Worm (Caenorhabditis elegans): Measurements from ENCODE around the gene spe-26.

Gene spe-26

DNA sequence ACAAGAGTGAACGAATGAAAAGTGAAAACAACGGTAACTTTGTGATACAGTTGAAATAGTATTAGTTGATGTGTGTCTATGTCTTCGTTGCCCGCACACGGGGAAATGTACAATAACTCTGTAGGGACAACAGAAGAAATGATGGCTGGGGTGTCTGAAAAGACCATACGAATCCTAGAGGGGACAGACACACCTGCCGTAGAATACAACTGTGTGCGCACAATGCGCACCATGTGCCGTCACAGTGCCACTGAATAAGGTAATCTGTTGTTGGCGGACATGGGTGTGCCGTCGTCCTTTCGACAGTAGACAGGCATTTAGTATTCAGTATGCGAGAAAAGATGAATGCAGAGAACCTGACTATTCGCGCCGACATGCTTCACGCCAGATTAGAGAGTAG is 29.5 kb upstream of the spe-26 start:
- peak; percentile 17 for TF ChIP-seq hlh-30 (tag; optimal IDR thresholded peaks at IDR 0.05; ENCODE audit: insufficient read depth)
- TF ChIP-seq dve-1 (tag; optimal IDR thresholded peaks at IDR 0.05; ENCODE audit: insufficient read depth): peak; percentile 10
- TF ChIP-seq nhr-28 (tag; optimal IDR thresholded peaks at IDR 0.05): peak; percentile 49
- TF ChIP-seq ceh-44 (GFP tag; IDR thresholded peaks at IDR 0.05): no peak
- no peak for TF ChIP-seq fkh-10 (GFP tag; optimal IDR thresholded peaks at IDR 0.05)
- TF ChIP-seq mxl-3 (GFP tag; optimal IDR thresholded peaks at IDR 0.05): peak; percentile 70
- TF ChIP-seq aha-1 (tag): peak; percentile 84
- TF ChIP-seq mes-2 (tag; optimal IDR thresholded peaks at IDR 0.05; ENCODE audit: poor library complexity, severe bottlenecking): peak; percentile 28

ce11 chrIV:10420440-10420839 is 28.7 kb upstream of the spe-26 start:
- TF ChIP-seq duxl-1 (tag; optimal IDR thresholded peaks at IDR 0.05; ENCODE audit: poor library complexity): no peak
- TF ChIP-seq nhr-48 (tag; optimal IDR thresholded peaks at IDR 0.05): no peak
- no peak for TF ChIP-seq vab-7 (GFP tag; IDR thresholded peaks at IDR 0.05)
- TF ChIP-seq nhr-102 (tag; optimal IDR thresholded peaks at IDR 0.05): no peak
- TF ChIP-seq nhr-76 (tag; optimal IDR thresholded peaks at IDR 0.05): no peak
- TF ChIP-seq lin-13 (GFP tag; optimal IDR thresholded peaks at IDR 0.05): no peak
- no peak for TF ChIP-seq Y105C5A.15 (GFP tag; IDR thresholded peaks at IDR 0.05)
- TF ChIP-seq dmd-9 (GFP tag; IDR thresholded peaks at IDR 0.05): no peak
- TF ChIP-seq zfp-3 (GFP tag; conservative IDR thresholded peaks at IDR 0.05): no peak
- TF ChIP-seq Y5F2A.4 (GFP tag; optimal IDR thresholded peaks at IDR 0.05): no peak
- no peak for TF ChIP-seq nhr-41 (GFP tag; IDR thresholded peaks at IDR 0.05)
- no peak for TF ChIP-seq nhr-42 (GFP tag; IDR thresholded peaks at IDR 0.05)
- TF ChIP-seq ceh-28 (tag; optimal IDR thresholded peaks at IDR 0.05): no peak
- TF ChIP-seq ceh-44 (GFP tag; IDR thresholded peaks at IDR 0.05): no peak
- no peak for TF ChIP-seq snpc-1.2 (GFP tag; IDR thresholded peaks at IDR 0.05)
- no peak for TF ChIP-seq skn-1 (tag; optimal IDR thresholded peaks at IDR 0.05)
- TF ChIP-seq zfp-2 (tag; optimal IDR thresholded peaks at IDR 0.05): no peak
- TF ChIP-seq nhr-11 (tag; optimal IDR thresholded peaks at IDR 0.05): no peak
- no peak for TF ChIP-seq tag-97 (GFP tag; IDR thresholded peaks at IDR 0.05)
- no peak for TF ChIP-seq dpl-1 (GFP tag; optimal IDR thresholded peaks at IDR 0.05)
- peak; percentile 67 for TF ChIP-seq nhr-28 (tag; optimal IDR thresholded peaks at IDR 0.05)
- no peak for TF ChIP-seq egl-43 (GFP tag; IDR thresholded peaks at IDR 0.05)
- no peak for TF ChIP-seq mxl-2 (GFP tag; conservative IDR thresholded peaks at IDR 0.05)
- TF ChIP-seq jun-1 (tag; optimal IDR thresholded peaks at IDR 0.05): no peak
- TF ChIP-seq daf-16 (GFP tag; optimal IDR thresholded peaks at IDR 0.05): no peak
- TF ChIP-seq daf-16 (tag; optimal IDR thresholded peaks at IDR 0.05): peak; percentile 76
- TF ChIP-seq ceh-20 (GFP tag; IDR thresholded peaks at IDR 0.05): no peak
- TF ChIP-seq daf-8 (GFP tag; IDR thresholded peaks at IDR 0.05): no peak
- TF ChIP-seq aha-1 (tag): no peak
- TF ChIP-seq mes-2 (tag; optimal IDR thresholded peaks at IDR 0.05; ENCODE audit: poor library complexity, severe bottlenecking): no peak
- TF ChIP-seq D1046.2 (GFP tag; IDR thresholded peaks at IDR 0.05): no peak
- TF ChIP-seq attf-4 (tag; optimal IDR thresholded peaks at IDR 0.05): no peak
- no peak for TF ChIP-seq tra-1 (GFP tag; IDR thresholded peaks at IDR 0.05)
- no peak for TF ChIP-seq gei-8 (GFP tag; optimal IDR thresholded peaks at IDR 0.05)
- TF ChIP-seq F10B5.3 (tag; optimal IDR thresholded peaks at IDR 0.05): no peak
- no peak for TF ChIP-seq hlh-30 (tag; optimal IDR thresholded peaks at IDR 0.05; ENCODE audit: insufficient read depth)
- no peak for TF ChIP-seq ces-1 (GFP tag; optimal IDR thresholded peaks at IDR 0.05)
- TF ChIP-seq zip-11 (GFP tag; IDR thresholded peaks at IDR 0.05): no peak
- TF ChIP-seq spr-1 (tag; optimal IDR thresholded peaks at IDR 0.05): no peak
- TF ChIP-seq php-3 (GFP tag; IDR thresholded peaks at IDR 0.05): peak; percentile 71
- no peak for TF ChIP-seq dmd-8 (GFP tag; IDR thresholded peaks at IDR 0.05)
- TF ChIP-seq lin-29 (GFP tag; IDR thresholded peaks at IDR 0.05): no peak
- TF ChIP-seq mxl-3 (GFP tag; optimal IDR thresholded peaks at IDR 0.05): peak; percentile 36
- TF ChIP-seq nhr-6 (tag; optimal IDR thresholded peaks at IDR 0.05): peak; percentile 1
- TF ChIP-seq T26A8.4 (GFP tag; IDR thresholded peaks at IDR 0.05): no peak
- no peak for TF ChIP-seq lsy-2 (tag; optimal IDR thresholded peaks at IDR 0.05)
- no peak for TF ChIP-seq fkh-10 (GFP tag; optimal IDR thresholded peaks at IDR 0.05)
- TF ChIP-seq lin-39 (tag; optimal IDR thresholded peaks at IDR 0.05): no peak
- TF ChIP-seq pqm-1 (tag; optimal IDR thresholded peaks at IDR 0.05): peak; percentile 14

All from whole organism, L4 larva.